Fruit fly (Drosophila melanogaster): ENCODE measurements around the gene MICU1.
A peak's percentile ranks its signal among the peaks of the same experiment; 100 is the strongest.

MICU1 gene

DNA sequence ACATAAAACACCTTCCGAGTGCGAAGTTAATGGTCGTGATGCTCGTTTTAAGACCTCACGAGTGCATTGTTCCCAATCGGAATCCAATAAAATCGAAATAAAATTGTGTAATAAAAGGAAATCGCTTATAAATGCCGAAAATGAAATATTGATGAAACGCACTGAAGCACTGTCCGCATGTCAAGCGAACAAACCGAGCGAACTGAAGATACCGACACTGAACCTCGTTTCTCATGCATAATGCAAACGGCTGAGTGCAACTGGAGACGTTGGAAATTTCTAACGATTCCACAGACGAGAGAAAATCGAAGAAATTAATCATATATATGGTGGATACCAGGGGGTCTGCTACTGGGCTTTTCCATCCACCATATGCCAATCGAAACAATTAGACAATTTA lies 34.8 kb upstream of the MICU1 start:
- TF ChIP-seq rgr (GFP tag; optimal IDR thresholded peaks at IDR 0.05), result no peak
- no peak for TF ChIP-seq Hnf4 (GFP tag; optimal IDR thresholded peaks at IDR 0.05)
- TF ChIP-seq woc (GFP tag; optimal IDR thresholded peaks at IDR 0.05), result no peak
- TF ChIP-seq CG32264 (GFP tag; optimal IDR thresholded peaks at IDR 0.05), result no peak
- TF ChIP-seq tai (GFP tag; optimal IDR thresholded peaks at IDR 0.05), result no peak
- TF ChIP-seq psq (GFP tag; optimal IDR thresholded peaks at IDR 0.05), result no peak
- TF ChIP-seq sv (GFP tag; optimal IDR thresholded peaks at IDR 0.05), result no peak
- no peak for TF ChIP-seq Mio (GFP tag; optimal IDR thresholded peaks at IDR 0.05)
- no peak for TF ChIP-seq N (GFP tag; optimal IDR thresholded peaks at IDR 0.05)
- TF ChIP-seq ey (GFP tag; optimal IDR thresholded peaks at IDR 0.05), result no peak
- TF ChIP-seq jim (GFP tag; optimal IDR thresholded peaks at IDR 0.05), result no peak
- TF ChIP-seq pan (optimal IDR thresholded peaks at IDR 0.05), result no peak
- TF ChIP-seq Dif (GFP tag; optimal IDR thresholded peaks at IDR 0.05; ENCODE audit: partially characterized antibody), result no peak
- TF ChIP-seq Hr78 (GFP tag; optimal IDR thresholded peaks at IDR 0.05), result no peak
- TF ChIP-seq Myc (optimal IDR thresholded peaks at IDR 0.05), result no peak
- TF ChIP-seq usp (GFP tag; optimal IDR thresholded peaks at IDR 0.05), result no peak
- no peak for TF ChIP-seq GATAd (GFP tag; optimal IDR thresholded peaks at IDR 0.05)
- TF ChIP-seq Vsx2 (GFP tag; optimal IDR thresholded peaks at IDR 0.05; ENCODE audit: partially characterized antibody), result no peak

DNA sequence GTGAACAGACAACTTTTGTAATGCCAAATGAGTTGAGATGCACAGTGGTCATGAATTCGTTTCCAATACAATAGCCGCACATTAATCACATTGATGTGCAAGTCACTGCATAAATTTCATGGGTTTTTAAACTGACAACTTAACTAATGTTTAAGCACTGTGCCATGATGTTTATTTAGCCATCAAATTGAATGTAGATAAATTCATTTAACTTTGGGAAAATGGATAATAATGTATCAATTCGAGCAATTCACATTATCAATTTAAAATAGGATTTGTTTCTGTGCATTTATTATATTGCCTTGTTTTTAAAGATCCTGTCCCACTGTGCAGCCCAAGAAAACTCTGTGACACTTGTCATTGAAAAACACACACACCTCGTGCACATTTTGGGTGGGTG lies 33.9 kb upstream of the MICU1 start:
- TF ChIP-seq sv (GFP tag; optimal IDR thresholded peaks at IDR 0.05) (peak; percentile 12), dmrt93B (GFP tag; optimal IDR thresholded peaks at IDR 0.05) (no peak), CrebA (GFP tag; optimal IDR thresholded peaks at IDR 0.05; ENCODE audit: borderline replicate concordance) (no peak), HLH106 (tag; optimal IDR thresholded peaks at IDR 0.05) (no peak), pan (optimal IDR thresholded peaks at IDR 0.05) (no peak), h (GFP tag; optimal IDR thresholded peaks at IDR 0.05) (peak; percentile 8), sage (GFP tag; optimal IDR thresholded peaks at IDR 0.05) (no peak), Jra (GFP tag; optimal IDR thresholded peaks at IDR 0.05) (no peak), ey (GFP tag; optimal IDR thresholded peaks at IDR 0.05) (no peak), Sp1 (GFP tag; optimal IDR thresholded peaks at IDR 0.05) (no peak), rgr (GFP tag; optimal IDR thresholded peaks at IDR 0.05) (peak; percentile 10)

- TF ChIP-seq Mio (GFP tag; optimal IDR thresholded peaks at IDR 0.05) (no peak), Sp1 (GFP tag; optimal IDR thresholded peaks at IDR 0.05) (no peak), ey (GFP tag; optimal IDR thresholded peaks at IDR 0.05) (no peak)
Observed at dm6 chr2L:7148919-7149318, 33.1 kb upstream of the MICU1 start.

dm6 chr2L:7150775-7151174 lies 31.3 kb upstream of the MICU1 start:
- TF ChIP-seq HLH106 (tag; optimal IDR thresholded peaks at IDR 0.05) (peak; percentile 16), br (GFP tag; optimal IDR thresholded peaks at IDR 0.05) (no peak), psq (GFP tag; optimal IDR thresholded peaks at IDR 0.05) (peak; percentile 25), dsf (GFP tag; optimal IDR thresholded peaks at IDR 0.05; ENCODE audit: borderline replicate concordance) (no peak), Sp1 (GFP tag; optimal IDR thresholded peaks at IDR 0.05) (peak; percentile 56), OdsH (GFP tag; optimal IDR thresholded peaks at IDR 0.05) (peak; percentile 7), woc (GFP tag; optimal IDR thresholded peaks at IDR 0.05) (no peak)

DNA sequence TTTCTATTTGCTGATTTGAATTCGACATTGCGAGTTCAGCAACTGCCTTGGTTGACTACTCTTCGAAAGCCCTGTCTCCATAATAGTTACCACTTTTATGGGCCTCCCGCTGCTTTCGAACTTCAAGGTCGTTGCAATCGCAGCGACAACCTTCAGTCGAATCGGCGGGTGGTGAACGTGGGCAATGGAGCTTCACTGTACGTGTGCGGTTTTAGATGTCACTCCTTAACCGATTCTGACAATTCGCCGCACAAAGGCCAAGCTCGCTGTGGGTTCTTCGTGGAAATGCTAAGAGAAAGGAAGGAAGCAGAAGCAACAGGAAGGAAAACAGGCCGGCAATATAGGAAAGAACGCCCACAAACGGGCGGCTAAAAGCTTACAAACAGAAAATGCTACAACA lies 29.8 kb upstream of the MICU1 start:
- TF ChIP-seq h (GFP tag; optimal IDR thresholded peaks at IDR 0.05), result no peak
- TF ChIP-seq Dfd (GFP tag; optimal IDR thresholded peaks at IDR 0.05), result no peak
- no peak for TF ChIP-seq lola (GFP tag; optimal IDR thresholded peaks at IDR 0.05)
- no peak for TF ChIP-seq Mio (GFP tag; optimal IDR thresholded peaks at IDR 0.05)
- no peak for TF ChIP-seq pan (optimal IDR thresholded peaks at IDR 0.05)
- TF ChIP-seq N (GFP tag; optimal IDR thresholded peaks at IDR 0.05), result no peak
- no peak for TF ChIP-seq sage (GFP tag; optimal IDR thresholded peaks at IDR 0.05)
- no peak for TF ChIP-seq Vsx2 (GFP tag; optimal IDR thresholded peaks at IDR 0.05; ENCODE audit: partially characterized antibody)
- no peak for TF ChIP-seq ey (GFP tag; optimal IDR thresholded peaks at IDR 0.05)
- no peak for TF ChIP-seq Rel (GFP tag; optimal IDR thresholded peaks at IDR 0.05)
- no peak for TF ChIP-seq Rel (tag; optimal IDR thresholded peaks at IDR 0.05)
- no peak for TF ChIP-seq brk (GFP tag; optimal IDR thresholded peaks at IDR 0.05)
- no peak for TF ChIP-seq GATAd (GFP tag; optimal IDR thresholded peaks at IDR 0.05)
- no peak for TF ChIP-seq Jra (GFP tag; optimal IDR thresholded peaks at IDR 0.05)
- no peak for TF ChIP-seq rgr (GFP tag; optimal IDR thresholded peaks at IDR 0.05)
- TF ChIP-seq Hr83 (GFP tag; optimal IDR thresholded peaks at IDR 0.05; ENCODE audit: poor library complexity, severe bottlenecking), result no peak
- no peak for TF ChIP-seq HLH106 (tag; optimal IDR thresholded peaks at IDR 0.05)
- TF ChIP-seq Hr78 (GFP tag; optimal IDR thresholded peaks at IDR 0.05), result no peak
- no peak for TF ChIP-seq OdsH (GFP tag; optimal IDR thresholded peaks at IDR 0.05)
